Fruit fly (Drosophila melanogaster) whole organism, embryonic: ENCODE data around the gene put.

Experiments
- Adf1 ChIP-seq: fragments of 200-800 bp; sonication (Bioruptor generic); IDR thresholded peaks from 2 replicates; pipeline ENCODE4 v1.3.6; 2022; ENCODE audit warnings: missing biosample characterization, missing genetic modification characterization
- Asciz ChIP-seq: fragments of 200-800 bp; sonication (Bioruptor generic); optimal IDR thresholded peaks from 2 replicates; lab custom pipeline; 2017; ENCODE audit warnings: missing biosample characterization, mild to moderate bottlenecking, missing genetic modification characterization, missing genetic modification reagents
- Atf-2 ChIP-seq: fragments of 200-800 bp; sonication (Bioruptor generic); optimal IDR thresholded peaks from 2 replicates; lab custom pipeline; 2016; ENCODE audit warnings: missing biosample characterization, missing genetic modification characterization
- Atf6 ChIP-seq: fragments of 200-800 bp; sonication (Bioruptor generic); IDR thresholded peaks from 2 replicates; pipeline ENCODE4 v1.3.6; 2022; ENCODE audit warnings: missing biosample characterization, missing genetic modification characterization
- CG11695 ChIP-seq: fragments of 200-800 bp; sonication (Bioruptor generic); IDR thresholded peaks from 3 replicates; pipeline ENCODE4 v1.3.6; 2022; ENCODE audit warnings: missing biosample characterization, missing genetic modification characterization
- CG12299 ChIP-seq: fragments of 200-800 bp; sonication (Bioruptor generic); optimal IDR thresholded peaks from 2 replicates; lab custom pipeline; 2018; ENCODE audit warnings: missing biosample characterization, mild to moderate bottlenecking, missing genetic modification characterization
- CG12769 ChIP-seq: fragments of 200-800 bp; sonication (Bioruptor generic); optimal IDR thresholded peaks from 2 replicates; lab custom pipeline; 2019; ENCODE audit warnings: missing biosample characterization, mild to moderate bottlenecking, missing genetic modification characterization, moderate library complexity
- CG14441 ChIP-seq: fragments of 200-800 bp; sonication (Bioruptor generic); IDR thresholded peaks from 2 replicates; pipeline ENCODE4 v1.3.6; 2022; ENCODE audit warnings: missing biosample characterization, missing genetic modification characterization
- CG14965 ChIP-seq: fragments of 200-800 bp; sonication (Bioruptor generic); optimal IDR thresholded peaks from 2 replicates; lab custom pipeline; 2016; ENCODE audit warnings: missing biosample characterization, missing genetic modification characterization, borderline replicate concordance
- CG15696 ChIP-seq: fragments of 200-800 bp; sonication (Bioruptor generic); optimal IDR thresholded peaks from 2 replicates; lab custom pipeline; 2019; ENCODE audit warnings: missing biosample characterization, mild to moderate bottlenecking, missing genetic modification characterization, moderate library complexity
- CG16815 ChIP-seq: fragments of 200-800 bp; sonication (Bioruptor generic); optimal IDR thresholded peaks from 3 replicates; lab custom pipeline; 2017; ENCODE audit warnings: missing biosample characterization, mild to moderate bottlenecking, missing genetic modification characterization
- CG17186 ChIP-seq: fragments of 200-800 bp; sonication (Bioruptor generic); optimal IDR thresholded peaks from 3 replicates; lab custom pipeline; 2017; ENCODE audit warnings: missing biosample characterization, missing genetic modification reagents, missing genetic modification characterization
- CG17328 ChIP-seq: fragments of 200-800 bp; sonication (Bioruptor generic); IDR thresholded peaks from 2 replicates; pipeline ENCODE4 v1.3.6; 2022; ENCODE audit warnings: missing biosample characterization, missing genetic modification characterization
- CG1832 ChIP-seq: fragments of 200-800 bp; sonication (Bioruptor generic); optimal IDR thresholded peaks from 2 replicates; lab custom pipeline; 2017; ENCODE audit warnings: missing biosample characterization, mild to moderate bottlenecking, missing genetic modification characterization, inconsistent platforms
- CG18619 ChIP-seq: fragments of 200-800 bp; sonication (Bioruptor generic); optimal IDR thresholded peaks from 3 replicates; lab custom pipeline; 2017; ENCODE audit warnings: missing biosample characterization, mild to moderate bottlenecking, missing genetic modification characterization
- CG2116 ChIP-seq: fragments of 200-800 bp; sonication (Bioruptor generic); optimal IDR thresholded peaks from 3 replicates; lab custom pipeline; 2018; ENCODE audit warnings: missing biosample characterization, mild to moderate bottlenecking, missing genetic modification characterization
- CG3281 ChIP-seq: fragments of 200-800 bp; sonication (Bioruptor generic); optimal IDR thresholded peaks from 3 replicates; lab custom pipeline; 2017; ENCODE audit warnings: missing biosample characterization, mild to moderate bottlenecking, missing genetic modification characterization
- CG34376 ChIP-seq: fragments of 200-800 bp; sonication (Bioruptor generic); optimal IDR thresholded peaks from 2 replicates; lab custom pipeline; 2018; ENCODE audit warnings: missing biosample characterization, mild to moderate bottlenecking, missing genetic modification characterization
- CG4360 ChIP-seq: fragments of 200-800 bp; sonication (Bioruptor generic); IDR thresholded peaks from 2 replicates; pipeline ENCODE4 v1.3.6; 2022; ENCODE audit warnings: missing biosample characterization, missing genetic modification characterization
- CG4854 ChIP-seq: fragments of 200-800 bp; sonication (Bioruptor generic); optimal IDR thresholded peaks from 2 replicates; lab custom pipeline; 2016; ENCODE audit warnings: missing biosample characterization, missing genetic modification characterization, inconsistent platforms
- CG7987 ChIP-seq: fragments of 200-800 bp; sonication (Bioruptor generic); optimal IDR thresholded peaks from 2 replicates; lab custom pipeline; 2018; ENCODE audit warnings: missing biosample characterization, mild to moderate bottlenecking, missing genetic modification characterization, moderate library complexity
- CG8478 ChIP-seq: fragments of >200 bp; optimal IDR thresholded peaks from 2 replicates; lab custom pipeline; 2018
- CG9437 ChIP-seq: fragments of 200-800 bp; sonication (Bioruptor generic); optimal IDR thresholded peaks from 2 replicates; lab custom pipeline; 2018; ENCODE audit warnings: missing biosample characterization, mild to moderate bottlenecking, missing genetic modification characterization
- CG9817 ChIP-seq: fragments of 200-800 bp; sonication (Bioruptor generic); optimal IDR thresholded peaks from 2 replicates; lab custom pipeline; 2018; ENCODE audit warnings: missing biosample characterization, mild to moderate bottlenecking, missing genetic modification characterization, moderate library complexity
- D ChIP-seq, 2 experiments: fragments of 200-800 bp in 1 of 2; fragments of >200 bp in 1 of 2; sonication (Bioruptor generic) in 1 of 2; optimal IDR thresholded peaks; 2 replicates in 1 of 2; 3 replicates in 1 of 2; lab custom pipeline; 2017; ENCODE audit warnings: mild to moderate bottlenecking in 1 of 2, missing biosample characterization in 1 of 2, missing genetic modification characterization in 1 of 2, missing genetic modification reagents in 1 of 2
- Dfd ChIP-seq, 2 experiments: fragments of >200 bp; optimal IDR thresholded peaks; 2 replicates each; lab custom pipeline; 2017; ENCODE audit warnings: missing biosample characterization in 2 of 2, missing genetic modification characterization in 2 of 2
- Doc3 ChIP-seq: fragments of 200-800 bp; sonication (Bioruptor generic); IDR thresholded peaks from 3 replicates; pipeline ENCODE4 v1.3.6; 2022; ENCODE audit warnings: missing biosample characterization, missing genetic modification characterization; ENCODE audit not compliant: partially characterized antibody
- GATAe ChIP-seq: fragments of 200-800 bp; sonication (Bioruptor generic); conservative IDR thresholded peaks from 2 replicates; pipeline ENCODE4 v1.3.6; 2022; ENCODE audit warnings: missing biosample characterization, missing genetic modification characterization
- Hand ChIP-seq: fragments of 200-800 bp; sonication (Bioruptor generic); optimal IDR thresholded peaks from 2 replicates; lab custom pipeline; 2017; ENCODE audit warnings: mild to moderate bottlenecking, missing biosample characterization, missing genetic modification reagents, missing genetic modification characterization
- Hr78 ChIP-seq, 2 experiments: fragments of 200-800 bp in 1 of 2; fragments of >200 bp in 1 of 2; sonication (Bioruptor generic) in 1 of 2; optimal IDR thresholded peaks; 2 replicates each; lab custom pipeline; 2017 to 2019; ENCODE audit warnings: missing biosample characterization in 2 of 2, missing genetic modification characterization in 2 of 2, mild to moderate bottlenecking in 1 of 2, moderate library complexity in 1 of 2
- Mrtf ChIP-seq: fragments of 200-800 bp; sonication (Bioruptor generic); IDR thresholded peaks from 3 replicates; pipeline ENCODE4 v1.3.6; 2022; ENCODE audit warnings: missing biosample characterization, missing genetic modification characterization
- NC2α ChIP-seq: fragments of 200-800 bp; sonication (Bioruptor generic); optimal IDR thresholded peaks from 2 replicates; lab custom pipeline; 2016; ENCODE audit warnings: missing biosample characterization, missing genetic modification characterization
- NFAT ChIP-seq: fragments of 200-800 bp; sonication (Bioruptor generic); IDR thresholded peaks from 2 replicates; pipeline ENCODE4 v1.3.6; 2022; ENCODE audit warnings: missing biosample characterization, missing genetic modification characterization
- Sin3A ChIP-seq: fragments of >200 bp; optimal IDR thresholded peaks from 2 replicates; lab custom pipeline; 2018
- YL-1 ChIP-seq: fragments of 200-800 bp; sonication (Bioruptor generic); optimal IDR thresholded peaks from 3 replicates; lab custom pipeline; 2017; ENCODE audit warnings: missing biosample characterization, mild to moderate bottlenecking, missing genetic modification characterization
- az2 ChIP-seq: fragments of 200-800 bp; sonication (Bioruptor generic); optimal IDR thresholded peaks from 3 replicates; lab custom pipeline; 2016; ENCODE audit warnings: missing biosample characterization, missing genetic modification characterization
- bcd ChIP-seq: fragments of 200-800 bp; sonication (Bioruptor generic); optimal IDR thresholded peaks from 2 replicates; lab custom pipeline; 2017; ENCODE audit warnings: missing biosample characterization, mild to moderate bottlenecking, missing genetic modification characterization
- bsh ChIP-seq, 2 experiments: fragments of 200-800 bp; sonication (Bioruptor generic); optimal IDR thresholded peaks; 2 replicates each; lab custom pipeline; 2017 to 2018; ENCODE audit warnings: mild to moderate bottlenecking in 2 of 2, missing biosample characterization in 2 of 2, missing genetic modification characterization in 2 of 2, moderate library complexity in 1 of 2
- chif ChIP-seq, 2 experiments: fragments of 200-800 bp; sonication (Bioruptor generic); optimal IDR thresholded peaks; 3 replicates each; lab custom pipeline; 2016; ENCODE audit warnings: missing biosample characterization in 2 of 2, missing genetic modification characterization in 2 of 2
- croc ChIP-seq: fragments of 200-800 bp; sonication (Bioruptor generic); conservative IDR thresholded peaks from 3 replicates; pipeline ENCODE4 v1.3.6; 2022; ENCODE audit warnings: missing biosample characterization, missing genetic modification characterization
- fd102C ChIP-seq: fragments of 200-800 bp; sonication (Bioruptor generic); optimal IDR thresholded peaks from 2 replicates; lab custom pipeline; 2018; ENCODE audit warnings: missing biosample characterization, mild to moderate bottlenecking, missing genetic modification characterization, moderate library complexity
- fd96Cb ChIP-seq: fragments of 200-800 bp; sonication (Bioruptor generic); optimal IDR thresholded peaks from 2 replicates; lab custom pipeline; 2018; ENCODE audit warnings: missing biosample characterization, mild to moderate bottlenecking, missing genetic modification characterization, moderate library complexity
- hbn ChIP-seq: fragments of 200-800 bp; sonication (Bioruptor generic); IDR thresholded peaks from 2 replicates; pipeline ENCODE4 v1.3.6; 2022; ENCODE audit warnings: missing biosample characterization, missing genetic modification characterization; ENCODE audit not compliant: partially characterized antibody
- ind ChIP-seq: fragments of 200-800 bp; sonication (Bioruptor generic); optimal IDR thresholded peaks from 3 replicates; lab custom pipeline; 2016; ENCODE audit warnings: missing biosample characterization, missing genetic modification characterization
- kni ChIP-seq: fragments of 200-800 bp; sonication (Bioruptor generic); optimal IDR thresholded peaks from 3 replicates; lab custom pipeline; 2017; ENCODE audit warnings: mild to moderate bottlenecking, missing biosample characterization, missing genetic modification reagents, missing genetic modification characterization
- row ChIP-seq: fragments of 200-800 bp; sonication (Bioruptor generic); IDR thresholded peaks from 3 replicates; pipeline ENCODE4 v1.3.6; 2022; ENCODE audit warnings: missing biosample characterization, missing genetic modification characterization
- salm ChIP-seq: fragments of 200-800 bp; sonication (Bioruptor generic); optimal IDR thresholded peaks from 2 replicates; lab custom pipeline; 2018; ENCODE audit warnings: missing biosample characterization, mild to moderate bottlenecking, missing genetic modification characterization
- seq ChIP-seq: fragments of 200-800 bp; sonication (Bioruptor generic); IDR thresholded peaks from 2 replicates; pipeline ENCODE4 v1.3.6; 2022; ENCODE audit warnings: missing biosample characterization, missing genetic modification characterization
- sug ChIP-seq: fragments of 200-800 bp; optimal IDR thresholded peaks from 2 replicates; lab custom pipeline; 2019; ENCODE audit warnings: missing biosample characterization, mild to moderate bottlenecking, missing genetic modification characterization, moderate library complexity
- usp ChIP-seq: fragments of >200 bp; optimal IDR thresholded peaks from 2 replicates; lab custom pipeline; 2017; ENCODE audit warnings: missing biosample characterization, missing genetic modification characterization

The put gene

dm6 chr3R:14670840-14671239, 45.3 kb upstream of the put start (continued):
- peak; percentile 64 for TF ChIP-seq YL-1
- TF ChIP-seq salm (tag; lab: Kevin White, UChicago) = peak; percentile 71
- no peak for TF ChIP-seq NC2α (GFP tag; lab: Kevin White, UChicago)
- TF ChIP-seq Doc3 = no peak
- no peak for TF ChIP-seq Mrtf (GFP tag; lab: Robert Waterston, UW)
- TF ChIP-seq GATAe (GFP tag; lab: Robert Waterston, UW) = no peak
- TF ChIP-seq usp = no peak
- TF ChIP-seq CG16815 (GFP tag; lab: Kevin White, UChicago) = no peak
- TF ChIP-seq CG1832 (GFP tag; lab: Kevin White, UChicago) = no peak
- no peak for TF ChIP-seq D (optimal IDR thresholded peaks at IDR 0.05; lab: Kevin White, UChicago)
- peak; percentile 72 for TF ChIP-seq D (GFP tag; optimal IDR thresholded peaks at IDR 0.05; lab: Kevin White, UChicago)
- peak; percentile 97 for TF ChIP-seq CG15696 (tag; lab: Kevin White, UChicago)
- TF ChIP-seq CG3281 = no peak
- peak; percentile 5 for TF ChIP-seq CG12299 (tag; lab: Kevin White, UChicago)
- no peak for TF ChIP-seq Sin3A (lab: Kevin White, UChicago)
- peak; percentile 73 for TF ChIP-seq kni (GFP tag; lab: Kevin White, UChicago)
- no peak for TF ChIP-seq seq
- TF ChIP-seq hbn (GFP tag; lab: Robert Waterston, UW) = no peak
- TF ChIP-seq CG18619 = peak; percentile 53
- no peak for TF ChIP-seq CG8478 (lab: Kevin White, UChicago)
- TF ChIP-seq CG12769 (tag; lab: Kevin White, UChicago) = no peak
- TF ChIP-seq CG7987 (GFP tag; lab: Kevin White, UChicago) = peak; percentile 72
- TF ChIP-seq CG9817 (tag; lab: Kevin White, UChicago) = no peak
- no peak for TF ChIP-seq NFAT (GFP tag; lab: Robert Waterston, UW)
- TF ChIP-seq fd102C (GFP tag; lab: Kevin White, UChicago) = peak; percentile 94
- TF ChIP-seq sug = no peak
- TF ChIP-seq Dfd (GFP tag; optimal IDR thresholded peaks at IDR 0.05; lab: Kevin White, UChicago) = no peak
- peak; percentile 38 for TF ChIP-seq CG2116 (GFP tag; lab: Kevin White, UChicago)
- peak; percentile 48; the same call in 1 of the 2 replicates for TF ChIP-seq CG17328 (GFP tag; lab: Robert Waterston, UW)
- no peak for TF ChIP-seq CG34376 (GFP tag; lab: Kevin White, UChicago)
- TF ChIP-seq fd96Cb (tag; lab: Kevin White, UChicago) = peak; percentile 2
- TF ChIP-seq Atf-2 (GFP tag; lab: Kevin White, UChicago) = no peak
- peak; percentile 82 for TF ChIP-seq Asciz (GFP tag; lab: Kevin White, UChicago)
- TF ChIP-seq az2 = no peak
- TF ChIP-seq CG4854 (GFP tag; lab: Kevin White, UChicago) = no peak
- no peak for TF ChIP-seq bcd (GFP tag; lab: Kevin White, UChicago)
- TF ChIP-seq bsh (GFP tag; optimal IDR thresholded peaks at IDR 0.05; lab: Kevin White, UChicago) = peak in 1 of 2 experiments; percentile 50
- peak in 1 of 2 experiments; percentile 89 for TF ChIP-seq Hr78 (GFP tag; optimal IDR thresholded peaks at IDR 0.05; lab: Kevin White, UChicago)
- TF ChIP-seq CG4360 (GFP tag; lab: Robert Waterston, UW) = peak; percentile 40; the same call in 1 of the 2 replicates
- TF ChIP-seq Atf6 (GFP tag; lab: Robert Waterston, UW) = no peak
- TF ChIP-seq chif (GFP tag; optimal IDR thresholded peaks at IDR 0.05; lab: Kevin White, UChicago) = peak in 1 of 2 experiments; percentile 22
- TF ChIP-seq croc (GFP tag; lab: Robert Waterston, UW) = no peak
- TF ChIP-seq Adf1 = no peak
- TF ChIP-seq CG14965 (GFP tag; lab: Kevin White, UChicago) = no peak
- TF ChIP-seq CG9437 (GFP tag; lab: Kevin White, UChicago) = no peak
- no peak for TF ChIP-seq CG17186 (GFP tag; lab: Kevin White, UChicago)
- no peak for TF ChIP-seq CG14441 (GFP tag; lab: Robert Waterston, UW)
- TF ChIP-seq row (GFP tag; lab: Robert Waterston, UW) = no peak
- no peak for TF ChIP-seq ind (GFP tag; lab: Kevin White, UChicago)
- no peak for TF ChIP-seq Hand
- peak; percentile 42; the same call in 1 of the 3 replicates for TF ChIP-seq CG11695 (GFP tag; lab: Robert Waterston, UW)
